Worm (Caenorhabditis elegans) whole organism, L1 larva: ENCODE results near the gene mrpl-10.
A peak's percentile ranks its signal among the peaks of the same experiment; 100 is the strongest.

ENCODE experiments used
- C04F5.9 ChIP-seq: sonication (generic microtip); optimal IDR thresholded peaks from 2 replicates; lab custom pipeline; 2016; ENCODE audit warnings: missing genetic modification characterization, missing compliant biosample characterization
- C16A3.4 ChIP-seq: fragments of 150-350 bp; optimal IDR thresholded peaks from 2 replicates; lab custom pipeline; 2014; ENCODE audit warnings: missing biosample characterization, missing genetic modification characterization
- Y116A8C.19 ChIP-seq: sonication (generic microtip); optimal IDR thresholded peaks from 2 replicates; lab custom pipeline; 2016; ENCODE audit warnings: missing compliant biosample characterization, missing genetic modification characterization, borderline replicate concordance
- aly-2 ChIP-seq: fragments of 150-350 bp; optimal IDR thresholded peaks from 2 replicates; lab custom pipeline; 2014; ENCODE audit warnings: missing biosample characterization, missing genetic modification characterization
- ceh-82 ChIP-seq, 3 experiments: fragments of 150-350 bp in 1 of 3; sonication (generic microtip) in 2 of 3; optimal IDR thresholded peaks; 2 replicates each; lab custom pipeline; 2014 to 2017; ENCODE audit warnings: missing biosample characterization in 3 of 3, missing genetic modification characterization in 3 of 3
- dpl-1 ChIP-seq, 3 experiments: fragments of 150-350 bp in 2 of 3; sonication (generic microtip) in 1 of 3; optimal IDR thresholded peaks; 2 replicates each; lab custom pipeline; 2014 to 2017; ENCODE audit warnings: missing biosample characterization in 3 of 3, missing genetic modification characterization in 3 of 3, missing genetic modification reagents in 3 of 3
- dsc-1 ChIP-seq: sonication (generic microtip); optimal IDR thresholded peaks from 2 replicates; lab custom pipeline; 2016; ENCODE audit warnings: mild to moderate bottlenecking, missing genetic modification characterization, missing compliant biosample characterization
- efl-1 ChIP-seq, 4 experiments: fragments of 150-350 bp; optimal IDR thresholded peaks in 3 of 4; peaks in 1 of 4; 1 replicate in 1 of 4; 2 replicates in 3 of 4; lab custom pipeline; 2014; ENCODE audit warnings: missing biosample characterization in 2 of 4, missing genetic modification characterization in 2 of 4, missing genetic modification reagents in 2 of 4
- egl-27 ChIP-seq, 2 experiments: fragments of 150-350 bp in 1 of 2; sonication (generic microtip); optimal IDR thresholded peaks; 3 replicates each; lab custom pipeline; 2017 to 2018; ENCODE audit warnings: missing biosample characterization in 2 of 2, missing genetic modification characterization in 2 of 2, missing genetic modification reagents in 2 of 2
- elt-2 ChIP-seq: sonication (generic microtip); optimal IDR thresholded peaks from 2 replicates; lab custom pipeline; 2016; ENCODE audit warnings: missing genetic modification characterization, mild to moderate bottlenecking, inconsistent platforms, missing compliant biosample characterization, missing genetic modification reagents
- elt-3 ChIP-seq, 6 experiments: fragments of 150-350 bp in 1 of 6; sonication (generic microtip); optimal IDR thresholded peaks; 2 replicates each; lab custom pipeline; 2017 to 2018; ENCODE audit warnings: missing biosample characterization in 6 of 6, missing genetic modification characterization in 6 of 6, inconsistent platforms in 1 of 6
- ets-5 ChIP-seq: fragments of 200-800 bp; sonication (Bioruptor generic); IDR thresholded peaks from 2 replicates; pipeline ENCODE4 v1.3.6; 2022; ENCODE audit warnings: missing genetic modification characterization, missing compliant biosample characterization
- fkh-10 ChIP-seq: sonication (generic microtip); optimal IDR thresholded peaks from 2 replicates; lab custom pipeline; 2017; ENCODE audit warnings: missing biosample characterization, missing genetic modification reagents, missing genetic modification characterization
- fkh-8 ChIP-seq: sonication (generic microtip); optimal IDR thresholded peaks from 2 replicates; lab custom pipeline; 2016; ENCODE audit warnings: mild to moderate bottlenecking, missing genetic modification characterization, missing compliant biosample characterization
- hlh-17 ChIP-seq: fragments of 200-800 bp; sonication (Bioruptor generic); optimal IDR thresholded peaks from 2 replicates; lab custom pipeline; 2018; ENCODE audit warnings: missing genetic modification characterization, mild to moderate bottlenecking, missing compliant biosample characterization, moderate library complexity, borderline replicate concordance
- hlh-4 ChIP-seq: sonication (generic microtip); optimal IDR thresholded peaks from 2 replicates; lab custom pipeline; 2016; ENCODE audit warnings: mild to moderate bottlenecking, missing genetic modification characterization, missing compliant biosample characterization
- jun-1 ChIP-seq: fragments of 150-350 bp; optimal IDR thresholded peaks from 2 replicates; lab custom pipeline; 2014; ENCODE audit warnings: missing biosample characterization, missing genetic modification reagents, missing genetic modification characterization
- lin-14 ChIP-seq: fragments of 200-800 bp; sonication (Bioruptor generic); optimal IDR thresholded peaks from 2 replicates; lab custom pipeline; 2018; ENCODE audit warnings: mild to moderate bottlenecking, missing genetic modification characterization, moderate library complexity, missing compliant biosample characterization
- mep-1 ChIP-seq: fragments of 150-350 bp; optimal IDR thresholded peaks from 2 replicates; lab custom pipeline; 2014; ENCODE audit warnings: missing biosample characterization, missing genetic modification characterization
- nhr-12 ChIP-seq: sonication (generic microtip); optimal IDR thresholded peaks from 2 replicates; lab custom pipeline; 2017; ENCODE audit warnings: missing biosample characterization, missing genetic modification characterization
- nhr-76 ChIP-seq: sonication (generic microtip); optimal IDR thresholded peaks from 2 replicates; lab custom pipeline; 2017; ENCODE audit warnings: missing biosample characterization, missing genetic modification characterization
- nhr-77 ChIP-seq: fragments of 150-350 bp; optimal IDR thresholded peaks from 2 replicates; lab custom pipeline; 2014; ENCODE audit warnings: missing biosample characterization, missing genetic modification characterization
- nhr-84 ChIP-seq: sonication (generic microtip); optimal IDR thresholded peaks from 2 replicates; lab custom pipeline; 2017; ENCODE audit warnings: missing biosample characterization, missing genetic modification characterization
- nhr-90 ChIP-seq: sonication (generic microtip); optimal IDR thresholded peaks from 2 replicates; lab custom pipeline; 2016; ENCODE audit warnings: mild to moderate bottlenecking, missing genetic modification characterization, missing compliant biosample characterization; ENCODE audit not compliant: poor library complexity
- pag-3 ChIP-seq: sonication (generic microtip); optimal IDR thresholded peaks from 2 replicates; lab custom pipeline; 2017; ENCODE audit warnings: missing genetic modification characterization, mild to moderate bottlenecking, missing compliant biosample characterization, antibody characterized with exemption, borderline replicate concordance; ENCODE audit not compliant: insufficient read depth
- rnt-1 ChIP-seq: sonication (generic microtip); optimal IDR thresholded peaks from 2 replicates; lab custom pipeline; 2016; ENCODE audit warnings: mild to moderate bottlenecking, missing genetic modification characterization, moderate library complexity, missing compliant biosample characterization
- sup-37 ChIP-seq: fragments of 200-800 bp; sonication (Bioruptor generic); optimal IDR thresholded peaks from 2 replicates; lab custom pipeline; 2018; ENCODE audit warnings: mild to moderate bottlenecking, missing genetic modification characterization, missing compliant biosample characterization
- tbx-2 ChIP-seq: sonication (generic microtip); optimal IDR thresholded peaks from 2 replicates; lab custom pipeline; 2016; ENCODE audit warnings: missing genetic modification characterization, missing compliant biosample characterization
- unc-30 ChIP-seq: sonication (generic microtip); optimal IDR thresholded peaks from 2 replicates; lab custom pipeline; 2017; ENCODE audit warnings: missing biosample characterization, missing genetic modification characterization
- ztf-4 ChIP-seq: fragments of 150-350 bp; optimal IDR thresholded peaks from 2 replicates; lab custom pipeline; 2014; ENCODE audit warnings: missing biosample characterization, missing genetic modification characterization

mrpl-10 gene

ce11 chrII:8325002-8325539 is 46.8 kb upstream of the mrpl-10 start, which contains the start of the genes ran-3 and C26D10.3 (continued):
- TF ChIP-seq jun-1 (tag; lab: Kevin White, UChicago) (no peak), fkh-10 (GFP tag; lab: Kevin White, UChicago) (no peak), sup-37 (GFP tag; lab: Kevin White, UChicago) (no peak), pag-3 (tag; lab: Kevin White, UChicago) (no peak)

- no peak for TF ChIP-seq elt-2
- TF ChIP-seq nhr-76: no peak
- no peak for TF ChIP-seq efl-1 (optimal IDR thresholded peaks at IDR 0.05; lab: Kevin White, UChicago)
- TF ChIP-seq efl-1 (GFP tag; optimal IDR thresholded peaks at IDR 0.05 in 1 of 2; lab: Kevin White, UChicago): peak in 1 of 2 experiments; percentile 67
- no peak for TF ChIP-seq lin-14 (GFP tag; lab: Kevin White, UChicago)
Measured at ce11 chrII:8321244-8321643, 42.9 kb upstream of the mrpl-10 start, which contains the start of gene shw-1. Gene shw-1 (minus strand): TSS chrII:8321471.

DNA sequence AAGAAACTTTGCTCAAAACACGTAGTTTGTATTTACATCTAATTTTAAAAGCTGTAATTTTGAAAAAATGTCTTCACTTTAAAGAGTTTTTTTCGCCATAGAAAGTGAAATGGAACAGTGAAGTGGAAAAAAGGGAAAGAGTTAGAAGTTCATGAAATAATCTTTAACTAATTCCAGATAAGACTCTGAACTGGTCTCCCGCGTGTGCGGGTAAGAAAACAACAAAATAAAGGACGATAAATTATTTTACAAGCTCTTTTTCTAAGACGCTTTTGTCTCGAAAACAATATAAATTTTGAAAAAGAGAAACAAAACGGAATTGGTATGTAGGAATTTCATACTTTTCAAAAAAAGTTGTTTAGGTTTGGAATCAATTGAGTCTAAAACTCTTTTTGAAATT is 38.4 kb upstream of the mrpl-10 start:
- no peak for TF ChIP-seq fkh-8 (tag; lab: Kevin White, UChicago)
- TF ChIP-seq nhr-77: no peak
- TF ChIP-seq nhr-76: no peak
- no peak for TF ChIP-seq ceh-82 (tag; optimal IDR thresholded peaks at IDR 0.05; lab: Kevin White, UChicago)
- TF ChIP-seq ztf-4 (tag; lab: Kevin White, UChicago): no peak
- TF ChIP-seq nhr-84: no peak
- no peak for TF ChIP-seq ets-5 (GFP tag; lab: Robert Waterston, UW)
- TF ChIP-seq unc-30 (tag; lab: Kevin White, UChicago): no peak
- no peak for TF ChIP-seq nhr-12
- TF ChIP-seq C04F5.9 (tag; lab: Kevin White, UChicago): no peak
- TF ChIP-seq rnt-1 (tag; lab: Kevin White, UChicago): no peak
- TF ChIP-seq dsc-1 (tag; lab: Kevin White, UChicago): no peak
- TF ChIP-seq egl-27 (tag; optimal IDR thresholded peaks at IDR 0.05; lab: Kevin White, UChicago): no peak
- TF ChIP-seq tbx-2 (tag; lab: Kevin White, UChicago): no peak
- TF ChIP-seq, all 84 proteins: peak for 0

DNA sequence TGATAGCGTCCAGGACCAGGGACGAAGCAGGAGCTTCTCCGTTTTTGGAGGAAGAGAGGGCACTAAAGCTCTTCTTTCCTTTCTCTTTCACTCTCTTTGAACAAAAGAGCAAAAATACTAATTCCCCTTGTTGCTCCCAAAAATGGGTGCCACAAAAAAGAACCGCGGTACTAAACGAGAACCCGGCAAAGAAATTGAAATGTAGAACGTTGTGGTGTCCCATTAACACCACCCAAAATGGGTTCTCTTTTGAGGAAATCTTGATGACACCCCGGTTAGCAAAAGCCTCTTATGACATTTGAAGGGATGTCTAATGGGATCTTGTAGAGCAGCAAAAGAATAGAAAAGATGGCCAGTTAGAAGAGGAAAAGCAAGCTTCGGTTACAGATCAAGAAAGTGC is 36.5 kb upstream of the mrpl-10 start:
- TF ChIP-seq hlh-17 (GFP tag; lab: Kevin White, UChicago) (no peak), hlh-4 (no peak), nhr-90 (no peak), C16A3.4 (tag; lab: Kevin White, UChicago) (no peak), Y116A8C.19 (tag; lab: Kevin White, UChicago) (no peak), aly-2 (tag; lab: Kevin White, UChicago) (no peak), tbx-2 (tag; lab: Kevin White, UChicago) (no peak)

- no peak for TF ChIP-seq mep-1
- peak; percentile 2 for TF ChIP-seq lin-14 (GFP tag; lab: Kevin White, UChicago)
Measured at ce11 chrII:8312012-8312411, 33.7 kb upstream of the mrpl-10 start.

- TF ChIP-seq efl-1 (optimal IDR thresholded peaks at IDR 0.05; lab: Kevin White, UChicago): no peak
- no peak for TF ChIP-seq efl-1 (GFP tag; optimal IDR thresholded peaks at IDR 0.05 in 1 of 2; lab: Kevin White, UChicago)
- no peak for TF ChIP-seq dsc-1 (tag; lab: Kevin White, UChicago)
- no peak for TF ChIP-seq dpl-1 (GFP tag; optimal IDR thresholded peaks at IDR 0.05; lab: Kevin White, UChicago)
- no peak for TF ChIP-seq elt-3 (tag; optimal IDR thresholded peaks at IDR 0.05; lab: Kevin White, UChicago)
- no peak for TF ChIP-seq fkh-10 (GFP tag; lab: Kevin White, UChicago)
- no peak for TF ChIP-seq nhr-84
Measured at ce11 chrII:8311484-8311883, 33.2 kb upstream of the mrpl-10 start.
